Fruit fly (Drosophila melanogaster) whole organism, embryonic: ENCODE results near the gene CG31798.

Source experiments
- Abd-B ChIP-seq: fragments of 200-800 bp; sonication (Bioruptor generic); optimal IDR thresholded peaks from 2 replicates; lab custom pipeline; 2018; ENCODE audit warnings: missing biosample characterization, mild to moderate bottlenecking, missing genetic modification characterization, moderate library complexity
- Awh ChIP-seq: fragments of 200-800 bp; sonication (Bioruptor generic); IDR thresholded peaks from 2 replicates; pipeline ENCODE4, ENCODE4 v1.3.6; 2022; ENCODE audit warnings: missing biosample characterization, missing genetic modification characterization
- BEAF-32 ChIP-seq: fragments of 200-800 bp; sonication (Bioruptor generic); optimal IDR thresholded peaks from 3 replicates; lab custom pipeline; 2017; ENCODE audit warnings: missing biosample characterization, missing genetic modification characterization, mild to moderate bottlenecking, moderate library complexity, missing genetic modification reagents
- Blimp-1 ChIP-seq: fragments of 200-800 bp; sonication (Bioruptor generic); optimal IDR thresholded peaks from 3 replicates; lab custom pipeline; 2018; ENCODE audit warnings: missing biosample characterization, missing genetic modification characterization, mild to moderate bottlenecking, moderate library complexity, missing genetic modification reagents
- CG10267 ChIP-seq: fragments of 200-800 bp; sonication (Bioruptor generic); optimal IDR thresholded peaks from 2 replicates; lab custom pipeline; 2018; ENCODE audit warnings: missing biosample characterization, mild to moderate bottlenecking, missing genetic modification characterization, moderate library complexity
- CG10979 ChIP-seq: fragments of 200-800 bp; sonication (Bioruptor generic); optimal IDR thresholded peaks from 2 replicates; lab custom pipeline; 2018; ENCODE audit warnings: missing biosample characterization, mild to moderate bottlenecking, missing genetic modification characterization, moderate library complexity
- CG12104 ChIP-seq: fragments of 200-800 bp; sonication (Bioruptor generic); optimal IDR thresholded peaks from 3 replicates; lab custom pipeline; 2016; ENCODE audit warnings: missing biosample characterization, missing genetic modification characterization
- CG12942 ChIP-seq: fragments of 200-800 bp; sonication (Bioruptor generic); optimal IDR thresholded peaks from 3 replicates; lab custom pipeline; 2016; ENCODE audit warnings: missing biosample characterization, missing genetic modification characterization
- CG13775 ChIP-seq: fragments of 200-800 bp; sonication (Bioruptor generic); optimal IDR thresholded peaks from 3 replicates; lab custom pipeline; 2017; ENCODE audit warnings: missing biosample characterization, mild to moderate bottlenecking, missing genetic modification characterization
- CG1529 ChIP-seq: fragments of 200-800 bp; sonication (Bioruptor generic); optimal IDR thresholded peaks from 3 replicates; lab custom pipeline; 2018; ENCODE audit warnings: missing biosample characterization, missing genetic modification characterization
- CG1602 ChIP-seq: fragments of 200-800 bp; sonication (Bioruptor generic); optimal IDR thresholded peaks from 3 replicates; lab custom pipeline; 2016; ENCODE audit warnings: missing biosample characterization, missing genetic modification characterization
- CG18262 ChIP-seq: fragments of 200-800 bp; optimal IDR thresholded peaks from 3 replicates; lab custom pipeline; 2019; ENCODE audit warnings: missing biosample characterization, mild to moderate bottlenecking, missing genetic modification characterization, moderate library complexity
- CG18764 ChIP-seq: fragments of 200-800 bp; sonication (Bioruptor generic); optimal IDR thresholded peaks from 3 replicates; lab custom pipeline; 2016; ENCODE audit warnings: missing biosample characterization, missing genetic modification characterization
- CG2116 ChIP-seq: fragments of 200-800 bp; sonication (Bioruptor generic); optimal IDR thresholded peaks from 3 replicates; lab custom pipeline; 2018; ENCODE audit warnings: missing biosample characterization, mild to moderate bottlenecking, missing genetic modification characterization
- CG2712 ChIP-seq: fragments of 200-800 bp; optimal IDR thresholded peaks from 3 replicates; lab custom pipeline; 2019; ENCODE audit warnings: missing biosample characterization, mild to moderate bottlenecking, missing genetic modification characterization, moderate library complexity
- CG31365 ChIP-seq: fragments of 200-800 bp; sonication (Bioruptor generic); optimal IDR thresholded peaks from 2 replicates; lab custom pipeline; 2018; ENCODE audit warnings: missing biosample characterization, mild to moderate bottlenecking, missing genetic modification characterization
- CG31441 ChIP-seq: fragments of 200-800 bp; sonication (Bioruptor generic); IDR thresholded peaks from 2 replicates; pipeline ENCODE4 v1.3.6; 2022; ENCODE audit warnings: missing biosample characterization, missing genetic modification characterization
- CG32772 ChIP-seq: fragments of 200-800 bp; sonication (Bioruptor generic); IDR thresholded peaks from 2 replicates; pipeline ENCODE4 v1.3.6; 2022; ENCODE audit warnings: missing biosample characterization, missing genetic modification characterization
- CG3281 ChIP-seq: fragments of 200-800 bp; sonication (Bioruptor generic); optimal IDR thresholded peaks from 3 replicates; lab custom pipeline; 2017; ENCODE audit warnings: missing biosample characterization, mild to moderate bottlenecking, missing genetic modification characterization
- CG5245 ChIP-seq: fragments of 200-800 bp; sonication (Bioruptor generic); optimal IDR thresholded peaks from 3 replicates; lab custom pipeline; 2016; ENCODE audit warnings: missing biosample characterization, missing genetic modification characterization
- CG6254 ChIP-seq: fragments of 200-800 bp; sonication (Bioruptor generic); optimal IDR thresholded peaks from 3 replicates; lab custom pipeline; 2017; ENCODE audit warnings: mild to moderate bottlenecking, missing biosample characterization, missing genetic modification reagents, missing genetic modification characterization
- CG6854 ChIP-seq: fragments of 200-800 bp; sonication (Bioruptor generic); optimal IDR thresholded peaks from 3 replicates; lab custom pipeline; 2017; ENCODE audit warnings: missing biosample characterization, mild to moderate bottlenecking, missing genetic modification characterization
- CG7556 ChIP-seq: fragments of 200-800 bp; sonication (Bioruptor generic); optimal IDR thresholded peaks from 2 replicates; lab custom pipeline; 2017; ENCODE audit warnings: missing biosample characterization, mild to moderate bottlenecking, missing genetic modification characterization
- CG7839 ChIP-seq: fragments of 200-800 bp; sonication (Bioruptor generic); optimal IDR thresholded peaks from 3 replicates; lab custom pipeline; 2018; ENCODE audit warnings: missing biosample characterization, mild to moderate bottlenecking, missing genetic modification characterization, moderate library complexity
- Chrac-16 ChIP-seq: fragments of 200-800 bp; sonication (Bioruptor generic); optimal IDR thresholded peaks from 3 replicates; lab custom pipeline; 2016; ENCODE audit warnings: missing biosample characterization, missing genetic modification characterization
- Dfd ChIP-seq, 2 experiments: fragments of >200 bp; optimal IDR thresholded peaks; 2 replicates each; lab custom pipeline; 2017; ENCODE audit warnings: missing biosample characterization in 2 of 2, missing genetic modification characterization in 2 of 2
- Ets65A ChIP-seq: fragments of 200-800 bp; sonication (Bioruptor generic); peaks from one replicate; lab custom pipeline; 2016; ENCODE audit warnings: missing biosample characterization, missing genetic modification characterization
- Gug ChIP-seq: fragments of 200-800 bp; sonication (Bioruptor generic); IDR thresholded peaks from 4 replicates; pipeline ENCODE4 v1.3.6; 2022; ENCODE audit warnings: missing biosample characterization, missing genetic modification characterization
- Hmr ChIP-seq: fragments of 200-800 bp; sonication (Bioruptor generic); optimal IDR thresholded peaks from 3 replicates; lab custom pipeline; 2017; ENCODE audit warnings: mild to moderate bottlenecking, missing biosample characterization, missing genetic modification reagents, missing genetic modification characterization
- Hr51 ChIP-seq, 2 experiments: fragments of 200-800 bp; sonication (Bioruptor generic); optimal IDR thresholded peaks; 2 replicates in 1 of 2; 3 replicates in 1 of 2; lab custom pipeline; 2016 to 2018; ENCODE audit warnings: missing biosample characterization in 2 of 2, missing genetic modification characterization in 2 of 2, mild to moderate bottlenecking in 1 of 2, moderate library complexity in 1 of 2
- Lpt ChIP-seq: fragments of >200 bp; optimal IDR thresholded peaks from 2 replicates; lab custom pipeline; 2018; ENCODE audit warnings: missing biosample characterization, missing genetic modification characterization
- Myb ChIP-seq: fragments of 200-800 bp; sonication (Bioruptor generic); optimal IDR thresholded peaks from 2 replicates; lab custom pipeline; 2016; ENCODE audit warnings: missing biosample characterization, missing genetic modification characterization
- Nf-YB ChIP-seq: fragments of 200-800 bp; sonication (Bioruptor generic); optimal IDR thresholded peaks from 3 replicates; lab custom pipeline; 2019; ENCODE audit warnings: missing biosample characterization, mild to moderate bottlenecking, missing genetic modification characterization, moderate library complexity
- Oli ChIP-seq: fragments of 200-800 bp; sonication (Bioruptor generic); optimal IDR thresholded peaks from 2 replicates; lab custom pipeline; 2018; ENCODE audit warnings: missing biosample characterization, mild to moderate bottlenecking, missing genetic modification characterization, moderate library complexity
- Sry-β ChIP-seq: fragments of 200-800 bp; sonication (Bioruptor generic); optimal IDR thresholded peaks from 2 replicates; lab custom pipeline; 2018; ENCODE audit warnings: missing biosample characterization, mild to moderate bottlenecking, missing genetic modification characterization, moderate library complexity
- cg ChIP-seq: fragments of 200-800 bp; sonication (Bioruptor generic); optimal IDR thresholded peaks from 3 replicates; lab custom pipeline; 2019; ENCODE audit warnings: missing biosample characterization, mild to moderate bottlenecking, missing genetic modification characterization, moderate library complexity
- ci ChIP-seq: fragments of 200-800 bp; sonication (Bioruptor generic); IDR thresholded peaks from 3 replicates; pipeline ENCODE4 v1.3.6; 2022; ENCODE audit warnings: missing biosample characterization, missing genetic modification characterization
- dm ChIP-seq: fragments of 200-800 bp; sonication (Bioruptor generic); optimal IDR thresholded peaks from 3 replicates; lab custom pipeline; 2016; ENCODE audit warnings: missing biosample characterization, missing genetic modification characterization
- dpn ChIP-seq, 2 experiments: fragments of 200-800 bp; sonication (Bioruptor generic); optimal IDR thresholded peaks; 3 replicates each; lab custom pipeline; 2016; ENCODE audit warnings: missing biosample characterization in 2 of 2, missing genetic modification characterization in 2 of 2
- eve ChIP-seq, 2 experiments: fragments of >200 bp; optimal IDR thresholded peaks; 2 replicates each; lab custom pipeline; 2017; ENCODE audit warnings: missing biosample characterization in 2 of 2, missing genetic modification characterization in 2 of 2
- fd64A ChIP-seq: fragments of 200-800 bp; sonication (Bioruptor generic); optimal IDR thresholded peaks from 3 replicates; lab custom pipeline; 2018; ENCODE audit warnings: missing biosample characterization, mild to moderate bottlenecking, missing genetic modification characterization
- her ChIP-seq: fragments of 200-800 bp; sonication (Bioruptor generic); optimal IDR thresholded peaks from 2 replicates; lab custom pipeline; 2016; ENCODE audit warnings: missing biosample characterization, missing genetic modification characterization
- jumu ChIP-seq: fragments of 200-800 bp; sonication (Bioruptor generic); optimal IDR thresholded peaks from 3 replicates; lab custom pipeline; 2016; ENCODE audit warnings: missing biosample characterization, missing genetic modification characterization
- nau ChIP-seq: fragments of 200-800 bp; sonication (Bioruptor generic); optimal IDR thresholded peaks from 3 replicates; lab custom pipeline; 2017; ENCODE audit warnings: missing biosample characterization, mild to moderate bottlenecking, missing genetic modification characterization, missing genetic modification reagents
- nmo ChIP-seq: fragments of 200-800 bp; sonication (Bioruptor generic); optimal IDR thresholded peaks from 2 replicates; lab custom pipeline; 2018; ENCODE audit warnings: missing biosample characterization, mild to moderate bottlenecking, missing genetic modification characterization, moderate library complexity
- ranshi ChIP-seq: fragments of 200-800 bp; sonication (Bioruptor generic); IDR thresholded peaks from 2 replicates; pipeline ENCODE4 v1.3.6; 2022; ENCODE audit warnings: missing biosample characterization, missing genetic modification characterization
- row ChIP-seq: fragments of 200-800 bp; sonication (Bioruptor generic); IDR thresholded peaks from 3 replicates; pipeline ENCODE4 v1.3.6; 2022; ENCODE audit warnings: missing biosample characterization, missing genetic modification characterization
- sens-2 ChIP-seq: fragments of 200-800 bp; sonication (Bioruptor generic); IDR thresholded peaks from 2 replicates; pipeline ENCODE4 v1.3.6; 2022; ENCODE audit warnings: missing biosample characterization, missing genetic modification characterization
- sisA ChIP-seq: fragments of 200-800 bp; sonication (Bioruptor generic); IDR thresholded peaks from 2 replicates; pipeline ENCODE4 v1.3.6; 2022; ENCODE audit warnings: missing biosample characterization, missing genetic modification characterization
- vvl ChIP-seq: fragments of 200-800 bp; sonication (Bioruptor generic); IDR thresholded peaks from 2 replicates; pipeline ENCODE4 v1.3.6; 2022; ENCODE audit warnings: missing biosample characterization, missing genetic modification characterization

The CG31798 gene

DNA sequence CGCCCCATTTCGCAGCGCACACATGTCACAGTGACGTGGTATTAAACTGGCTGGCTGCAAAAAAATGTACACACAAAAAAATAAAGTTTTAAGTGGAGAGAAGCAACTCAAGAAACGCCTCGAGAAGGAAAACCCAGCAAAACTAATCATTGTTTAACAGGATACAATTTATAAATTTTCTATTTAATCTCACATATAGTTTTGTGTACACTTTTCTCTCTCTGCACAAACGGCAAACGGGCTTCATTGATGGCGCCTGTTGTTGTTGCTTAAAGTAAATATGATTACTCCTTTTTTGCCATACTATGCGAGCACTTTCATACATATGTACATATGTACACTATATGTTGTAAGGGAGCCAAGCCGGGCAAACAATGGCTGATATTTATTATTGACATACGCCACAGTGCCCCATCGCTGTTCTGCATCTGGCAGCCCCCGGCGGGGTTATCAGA, 35.9 kb upstream of the CG31798 start (continued):
- TF ChIP-seq Blimp-1, result peak; percentile 70
- peak; percentile 57 for TF ChIP-seq row (GFP tag; lab: Robert Waterston, UW)
- TF ChIP-seq CG12104, result peak; percentile 26
- TF ChIP-seq CG10267 (tag; lab: Kevin White, UChicago), result peak; percentile 53
- TF ChIP-seq cg (GFP tag; lab: Kevin White, UChicago), result no peak
- TF ChIP-seq ranshi (GFP tag; lab: Robert Waterston, UW), result peak; percentile 23; the same call in 1 of the 2 replicates
- TF ChIP-seq Dfd (GFP tag; optimal IDR thresholded peaks at IDR 0.05; lab: Kevin White, UChicago), result no peak
- peak; percentile 39 for TF ChIP-seq CG12942
- TF ChIP-seq CG31441, result peak; percentile 57
- peak; percentile 24 for TF ChIP-seq Nf-YB (GFP tag; lab: Kevin White, UChicago)
- peak; percentile 11 for TF ChIP-seq CG18764 (GFP tag; lab: Kevin White, UChicago)
- peak; percentile 19 for TF ChIP-seq Sry-β (GFP tag; lab: Kevin White, UChicago)
- peak; percentile 67; the same call in 1 of the 2 replicates for TF ChIP-seq vvl (GFP tag; lab: Robert Waterston, UW)
- TF ChIP-seq dm (GFP tag; lab: Kevin White, UChicago), result peak; percentile 40
- 0 out of 4 replicates have a peak, but pooled peaks have one; percentile 16 for TF ChIP-seq Gug (GFP tag; lab: Robert Waterston, UW)
- no peak for TF ChIP-seq her (GFP tag; lab: Kevin White, UChicago)
- peak in 1 of 2 experiments; percentile 48 for TF ChIP-seq eve (GFP tag; optimal IDR thresholded peaks at IDR 0.05; lab: Kevin White, UChicago)
- peak; percentile 33 for TF ChIP-seq nau (GFP tag; lab: Kevin White, UChicago)
- TF ChIP-seq CG13775 (GFP tag; lab: Kevin White, UChicago), result peak; percentile 52
- peak; percentile 61 for TF ChIP-seq fd64A
- TF ChIP-seq Awh (GFP tag; lab: Robert Waterston, UW), result 0 out of 2 replicates have a peak, but pooled peaks have one; percentile 27
- TF ChIP-seq Myb, result peak; percentile 10
- TF ChIP-seq CG18262, result peak; percentile 65
- peak; percentile 68 for TF ChIP-seq Oli (tag; lab: Kevin White, UChicago)
- TF ChIP-seq BEAF-32 (GFP tag; lab: Kevin White, UChicago), result no peak
- TF ChIP-seq nmo (GFP tag; lab: Kevin White, UChicago), result peak; percentile 60
- TF ChIP-seq Hr51 (GFP tag; optimal IDR thresholded peaks at IDR 0.05; lab: Kevin White, UChicago), result peak in 1 of 2 experiments; percentile 34
- peak; percentile 49 for TF ChIP-seq CG7556 (GFP tag; lab: Kevin White, UChicago)
- peak; percentile 3 for TF ChIP-seq CG6254
- peak; percentile 74; the same call in 1 of the 3 replicates for TF ChIP-seq ci (GFP tag; lab: Robert Waterston, UW)
- peak; percentile 96 for TF ChIP-seq Ets65A (GFP tag; lab: Kevin White, UChicago)
- TF ChIP-seq Hmr (GFP tag; lab: Kevin White, UChicago), result peak; percentile 32
- peak; percentile 57 for TF ChIP-seq CG1602 (GFP tag; lab: Kevin White, UChicago)
- peak; percentile 73 for TF ChIP-seq sisA (GFP tag; lab: Robert Waterston, UW)
- peak; percentile 45 for TF ChIP-seq CG7839 (tag; lab: Kevin White, UChicago)
- peak; percentile 70; the same call in 1 of the 2 replicates for TF ChIP-seq sens-2
- TF ChIP-seq CG32772, result 0 out of 2 replicates have a peak, but pooled peaks have one; percentile 18
- TF ChIP-seq Abd-B (GFP tag; lab: Kevin White, UChicago), result peak; percentile 29
- TF ChIP-seq CG2712, result peak; percentile 64
- peak; percentile 35 for TF ChIP-seq CG1529
- TF ChIP-seq CG5245, result peak; percentile 63
- TF ChIP-seq CG6854, result no peak
- peak; percentile 39 for TF ChIP-seq Chrac-16 (GFP tag; lab: Kevin White, UChicago)
- peak; percentile 72 for TF ChIP-seq CG10979 (tag; lab: Kevin White, UChicago)
- TF ChIP-seq CG2116 (GFP tag; lab: Kevin White, UChicago), result peak; percentile 40
- TF ChIP-seq CG31365, result no peak
- TF ChIP-seq jumu (GFP tag; lab: Kevin White, UChicago), result peak; percentile 50
- TF ChIP-seq dpn (GFP tag; optimal IDR thresholded peaks at IDR 0.05; lab: Kevin White, UChicago), result peak; percentile 38 to 57
- no peak for TF ChIP-seq CG3281 (GFP tag; lab: Kevin White, UChicago)
- TF ChIP-seq Lpt (GFP tag; lab: Kevin White, UChicago), result no peak
